Worm (Caenorhabditis elegans): ENCODE measurements around the gene pes-8.

Gene pes-8

DNA sequence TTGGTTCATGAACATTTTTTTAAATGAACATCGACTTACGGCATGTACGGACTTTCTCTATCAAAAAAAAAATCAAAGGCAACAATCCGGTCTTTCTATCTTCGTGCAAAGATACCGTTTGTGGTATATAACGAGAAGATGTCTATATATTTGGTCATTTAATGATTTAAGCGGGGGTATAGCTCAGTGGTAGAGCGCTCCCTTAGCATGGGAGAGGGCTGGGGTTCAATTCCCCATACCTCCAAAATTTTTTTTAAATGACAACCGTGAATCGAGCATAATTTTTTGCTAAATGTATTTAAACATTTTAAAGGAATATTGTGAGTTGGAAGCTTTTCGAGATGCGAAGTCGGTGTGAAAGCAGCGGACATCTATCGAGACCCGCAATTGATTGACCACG lies 12.9 kb upstream of the pes-8 start (continued):
- TF ChIP-seq nhr-76 (tag; optimal IDR thresholded peaks at IDR 0.05) (no peak), nhr-25 (tag; optimal IDR thresholded peaks at IDR 0.05; ENCODE audit: borderline replicate concordance, insufficient read depth) (no peak), tra-1 (GFP tag; IDR thresholded peaks at IDR 0.05) (peak; percentile 64), nhr-48 (tag; optimal IDR thresholded peaks at IDR 0.05) (peak; percentile 19), daf-16 (GFP tag; optimal IDR thresholded peaks at IDR 0.05) (peak in 1 of 2 experiments; percentile 85), daf-16 (tag; optimal IDR thresholded peaks at IDR 0.05) (no peak), mxl-2 (GFP tag; conservative IDR thresholded peaks at IDR 0.05) (no peak), R02D3.7 (tag; optimal IDR thresholded peaks at IDR 0.05) (no peak), vab-7 (GFP tag; IDR thresholded peaks at IDR 0.05) (peak; percentile 71), nhr-10 (tag; optimal IDR thresholded peaks at IDR 0.05) (no peak), aha-1 (tag) (no peak), nhr-41 (GFP tag; IDR thresholded peaks at IDR 0.05) (peak; percentile 62; the same call in 1 of the 2 replicates), snpc-4 (tag; optimal IDR thresholded peaks at IDR 0.05) (no peak), zfp-2 (tag; optimal IDR thresholded peaks at IDR 0.05) (no peak), nhr-77 (tag; optimal IDR thresholded peaks at IDR 0.05) (no peak), F49E8.2 (tag; optimal IDR thresholded peaks at IDR 0.05; ENCODE audit: borderline replicate concordance) (peak; percentile 11), spr-1 (tag; optimal IDR thresholded peaks at IDR 0.05) (peak; percentile 26), mes-2 (tag; optimal IDR thresholded peaks at IDR 0.05; ENCODE audit: poor library complexity, severe bottlenecking) (peak; percentile 62), gei-8 (GFP tag; optimal IDR thresholded peaks at IDR 0.05) (peak; percentile 33), tag-97 (GFP tag; IDR thresholded peaks at IDR 0.05) (no peak), arid-1 (GFP tag; conservative IDR thresholded peaks at IDR 0.05) (peak; percentile 73), sdz-12 (GFP tag; optimal IDR thresholded peaks at IDR 0.05) (no peak), F26F4.8 (GFP tag; conservative IDR thresholded peaks at IDR 0.05) (peak; percentile 69; the same call in 1 of the 2 replicates), daf-12 (tag; optimal IDR thresholded peaks at IDR 0.05) (no peak)

DNA sequence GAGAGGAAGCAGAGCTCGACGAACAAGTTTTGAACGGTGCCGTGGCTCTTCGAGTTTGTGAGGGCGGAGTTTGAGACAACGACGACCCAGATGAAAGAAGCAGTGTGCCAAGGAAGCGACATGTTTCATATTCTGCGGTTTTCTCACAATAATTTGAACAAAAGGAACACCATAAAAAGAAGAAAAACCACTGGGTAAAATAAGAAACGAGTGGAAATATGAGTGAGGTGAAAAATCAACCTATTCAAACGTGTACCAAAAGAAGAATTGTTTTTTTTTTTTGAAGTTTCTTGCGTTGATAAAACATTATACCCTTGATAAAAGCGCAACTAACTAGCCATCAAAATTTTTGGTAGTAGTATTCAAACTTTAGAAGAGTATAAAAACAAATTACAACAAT lies 9.5 kb upstream of the pes-8 start, which contains the start of gene lgc-4:
TSS of gene lgc-4 (minus strand) at position 101 of the 400 bp plus-strand sequence.
- no peak for TF ChIP-seq zip-2 (tag; optimal IDR thresholded peaks at IDR 0.05)
- no peak for TF ChIP-seq lin-29 (GFP tag; IDR thresholded peaks at IDR 0.05)
- TF ChIP-seq ztf-11 (tag; optimal IDR thresholded peaks at IDR 0.05), result no peak
- TF ChIP-seq vab-7 (GFP tag; IDR thresholded peaks at IDR 0.05), result no peak
- TF ChIP-seq unc-62 (GFP tag; optimal IDR thresholded peaks at IDR 0.05 in 1 of 2), result peak in 1 of 2 experiments; percentile 89
- TF ChIP-seq unc-62 (tag; optimal IDR thresholded peaks at IDR 0.05), result no peak
- no peak for TF ChIP-seq ceh-44 (GFP tag; IDR thresholded peaks at IDR 0.05)
- no peak for TF ChIP-seq saeg-2 (GFP tag; IDR thresholded peaks at IDR 0.05)
- TF ChIP-seq snpc-4 (tag; optimal IDR thresholded peaks at IDR 0.05), result no peak

DNA sequence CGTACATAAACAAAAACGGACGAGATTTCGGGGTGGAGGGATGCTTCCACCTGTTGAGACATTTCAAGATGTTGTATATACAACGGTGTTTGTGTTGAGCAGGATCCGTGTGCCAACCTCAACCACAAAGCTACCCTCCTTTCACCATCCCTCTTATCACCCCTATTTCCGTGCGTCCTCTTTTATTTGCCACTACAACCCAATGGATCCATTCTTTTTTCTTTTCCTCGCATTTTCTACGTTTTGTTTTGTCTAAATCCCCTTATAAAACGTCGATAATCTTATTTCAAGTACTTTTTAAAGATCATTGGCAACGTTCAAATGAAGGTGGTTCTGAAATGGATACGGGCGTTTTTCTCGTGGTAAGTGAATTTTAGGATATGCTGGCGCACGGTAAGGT lies 8.3 kb upstream of the pes-8 start, which contains the start of gene gpa-12:
TSS of gene gpa-12 (plus strand) at position 301 of the 400 bp plus-strand sequence.
- TF ChIP-seq lin-13 (GFP tag; optimal IDR thresholded peaks at IDR 0.05), result no peak
- TF ChIP-seq ZK546.5 (tag; optimal IDR thresholded peaks at IDR 0.05), result no peak
- TF ChIP-seq gei-8 (GFP tag; optimal IDR thresholded peaks at IDR 0.05), result no peak
- no peak for TF ChIP-seq spr-3 (GFP tag; optimal IDR thresholded peaks at IDR 0.05)
- no peak for TF ChIP-seq lir-3 (tag; optimal IDR thresholded peaks at IDR 0.05)
- no peak for TF ChIP-seq ces-1 (GFP tag; optimal IDR thresholded peaks at IDR 0.05)
- no peak for TF ChIP-seq rbr-2 (tag; optimal IDR thresholded peaks at IDR 0.05)
- TF ChIP-seq ctbp-1 (GFP tag; IDR thresholded peaks at IDR 0.05), result no peak
- TF ChIP-seq duxl-1 (tag; optimal IDR thresholded peaks at IDR 0.05; ENCODE audit: poor library complexity), result no peak
- no peak for TF ChIP-seq lsy-2 (tag; optimal IDR thresholded peaks at IDR 0.05)
- TF ChIP-seq mep-1 (tag; optimal IDR thresholded peaks at IDR 0.05), result no peak
- no peak for TF ChIP-seq dpl-1 (GFP tag; optimal IDR thresholded peaks at IDR 0.05)
- no peak for TF ChIP-seq F10B5.3 (tag; optimal IDR thresholded peaks at IDR 0.05)
- no peak for TF ChIP-seq nhr-10 (tag; optimal IDR thresholded peaks at IDR 0.05)
- TF ChIP-seq mxl-3 (GFP tag; optimal IDR thresholded peaks at IDR 0.05), result no peak
- no peak for TF ChIP-seq pha-4 (GFP tag; IDR thresholded peaks at IDR 0.05)
- no peak for TF ChIP-seq pha-4 (tag; optimal IDR thresholded peaks at IDR 0.05)
- TF ChIP-seq dmd-6 (GFP tag; IDR thresholded peaks at IDR 0.05), result no peak
- no peak for TF ChIP-seq aly-2 (tag; optimal IDR thresholded peaks at IDR 0.05)
- TF ChIP-seq Y5F2A.4 (GFP tag; optimal IDR thresholded peaks at IDR 0.05), result no peak
- no peak for TF ChIP-seq nhr-42 (GFP tag; IDR thresholded peaks at IDR 0.05)
